Fruit fly (Drosophila melanogaster) whole organism, embryonic: ENCODE data around the gene Atg5.

Experiments
- Abd-B ChIP-seq: fragments of 200-800 bp; sonication (Bioruptor generic); optimal IDR thresholded peaks from 2 replicates; lab custom pipeline; 2018; ENCODE audit warnings: missing biosample characterization, mild to moderate bottlenecking, missing genetic modification characterization, moderate library complexity
- Antp ChIP-seq: fragments of 200-800 bp; sonication (Bioruptor generic); optimal IDR thresholded peaks from 3 replicates; lab custom pipeline; 2016; ENCODE audit warnings: missing biosample characterization, missing genetic modification characterization
- CG10543 ChIP-seq: fragments of 200-800 bp; sonication (Bioruptor generic); optimal IDR thresholded peaks from 3 replicates; lab custom pipeline; 2017; ENCODE audit warnings: missing biosample characterization, mild to moderate bottlenecking, missing genetic modification characterization, moderate library complexity
- CG10565 ChIP-seq: fragments of 200-800 bp; sonication (Bioruptor generic); optimal IDR thresholded peaks from 3 replicates; lab custom pipeline; 2016; ENCODE audit warnings: missing biosample characterization, mild to moderate bottlenecking, missing genetic modification characterization
- CG11696 ChIP-seq: fragments of 200-800 bp; sonication (Bioruptor generic); IDR thresholded peaks from 2 replicates; pipeline ENCODE4 v1.3.6; 2022; ENCODE audit warnings: missing biosample characterization, missing genetic modification characterization
- CG13624 ChIP-seq: fragments of 200-800 bp; sonication (Bioruptor generic); optimal IDR thresholded peaks from 2 replicates; lab custom pipeline; 2016; ENCODE audit warnings: missing biosample characterization, missing genetic modification characterization
- CG13894 ChIP-seq: fragments of 200-800 bp; sonication (Bioruptor generic); optimal IDR thresholded peaks from 3 replicates; lab custom pipeline; 2018; ENCODE audit warnings: missing biosample characterization, mild to moderate bottlenecking, missing genetic modification characterization, moderate library complexity
- CG1647 ChIP-seq: fragments of 200-800 bp; sonication (Bioruptor generic); optimal IDR thresholded peaks from 3 replicates; lab custom pipeline; 2016; ENCODE audit warnings: missing biosample characterization, missing genetic modification characterization
- CG17612 ChIP-seq: fragments of 200-800 bp; sonication (Bioruptor generic); IDR thresholded peaks from 2 replicates; pipeline ENCODE4 v1.3.6; 2022; ENCODE audit warnings: missing biosample characterization, missing genetic modification characterization
- CG31388 ChIP-seq: fragments of 200-800 bp; sonication (Bioruptor generic); optimal IDR thresholded peaks from 2 replicates; lab custom pipeline; 2016; ENCODE audit warnings: missing biosample characterization, missing genetic modification characterization
- CG6175 ChIP-seq: fragments of 200-800 bp; sonication (Bioruptor generic); IDR thresholded peaks from 3 replicates; pipeline ENCODE4 v1.3.6; 2022; ENCODE audit warnings: missing biosample characterization, missing genetic modification characterization
- CG6791 ChIP-seq: fragments of 200-800 bp; sonication (Bioruptor generic); IDR thresholded peaks from 3 replicates; pipeline ENCODE4 v1.3.6; 2022; ENCODE audit warnings: missing biosample characterization, missing genetic modification characterization; ENCODE audit not compliant: partially characterized antibody
- CG7271 ChIP-seq: fragments of 200-800 bp; sonication (Bioruptor generic); optimal IDR thresholded peaks from 2 replicates; lab custom pipeline; 2018; ENCODE audit warnings: missing biosample characterization, mild to moderate bottlenecking, missing genetic modification characterization, moderate library complexity
- CG7745 ChIP-seq: fragments of 200-800 bp; sonication (Bioruptor generic); optimal IDR thresholded peaks from 2 replicates; lab custom pipeline; 2018; ENCODE audit warnings: missing biosample characterization, mild to moderate bottlenecking, missing genetic modification characterization, moderate library complexity
- CG7928 ChIP-seq: fragments of 200-800 bp; sonication (Bioruptor generic); optimal IDR thresholded peaks from 2 replicates; lab custom pipeline; 2017; ENCODE audit warnings: missing biosample characterization, mild to moderate bottlenecking, missing genetic modification characterization
- CG8089 ChIP-seq: fragments of 200-800 bp; sonication (Bioruptor generic); optimal IDR thresholded peaks from 3 replicates; lab custom pipeline; 2016; ENCODE audit warnings: missing biosample characterization, missing genetic modification characterization
- Deaf1 ChIP-seq: fragments of 200-800 bp; optimal IDR thresholded peaks from 3 replicates; lab custom pipeline; 2019; ENCODE audit warnings: missing biosample characterization, mild to moderate bottlenecking, missing genetic modification characterization, moderate library complexity
- Dip3 ChIP-seq: fragments of 200-800 bp; sonication (Bioruptor generic); optimal IDR thresholded peaks from 3 replicates; lab custom pipeline; 2016; ENCODE audit warnings: missing biosample characterization, missing genetic modification characterization
- Dll ChIP-seq: fragments of 200-800 bp; sonication (Bioruptor generic); IDR thresholded peaks from 4 replicates; pipeline ENCODE4 v1.3.6; 2022; ENCODE audit warnings: missing biosample characterization, missing genetic modification characterization; ENCODE audit not compliant: partially characterized antibody
- Drgx ChIP-seq: fragments of 200-800 bp; sonication (Bioruptor generic); IDR thresholded peaks from 2 replicates; pipeline ENCODE4 v1.3.6; 2022; ENCODE audit warnings: missing biosample characterization, missing genetic modification characterization
- Eip74EF ChIP-seq, 2 experiments: fragments of 200-800 bp in 1 of 2; fragments of >200 bp in 1 of 2; sonication (Bioruptor generic) in 1 of 2; optimal IDR thresholded peaks; 2 replicates each; lab custom pipeline; 2017 to 2019; ENCODE audit warnings: missing biosample characterization in 2 of 2, missing genetic modification characterization in 2 of 2, mild to moderate bottlenecking in 1 of 2, moderate library complexity in 1 of 2
- Hsf ChIP-seq: fragments of 200-800 bp; sonication (Bioruptor generic); optimal IDR thresholded peaks from 3 replicates; lab custom pipeline; 2016; ENCODE audit warnings: missing biosample characterization, missing genetic modification characterization
- Mad ChIP-seq: fragments of 200-800 bp; sonication (Bioruptor generic); optimal IDR thresholded peaks from 2 replicates; lab custom pipeline; 2016; ENCODE audit warnings: missing biosample characterization, missing genetic modification characterization
- Meics ChIP-seq: fragments of 200-800 bp; sonication (Bioruptor generic); optimal IDR thresholded peaks from 2 replicates; lab custom pipeline; 2017; ENCODE audit warnings: missing biosample characterization, mild to moderate bottlenecking, missing genetic modification characterization
- Nf-YA ChIP-seq: fragments of 200-800 bp; sonication (Bioruptor generic); IDR thresholded peaks from 2 replicates; pipeline ENCODE4 v1.3.6; 2022; ENCODE audit warnings: missing biosample characterization, missing genetic modification characterization
- Nf-YB ChIP-seq: fragments of 200-800 bp; sonication (Bioruptor generic); optimal IDR thresholded peaks from 3 replicates; lab custom pipeline; 2019; ENCODE audit warnings: missing biosample characterization, mild to moderate bottlenecking, missing genetic modification characterization, moderate library complexity
- Sry-β ChIP-seq: fragments of 200-800 bp; sonication (Bioruptor generic); optimal IDR thresholded peaks from 2 replicates; lab custom pipeline; 2018; ENCODE audit warnings: missing biosample characterization, mild to moderate bottlenecking, missing genetic modification characterization, moderate library complexity
- Xrp1 ChIP-seq: fragments of 200-800 bp; sonication (Bioruptor generic); IDR thresholded peaks from 2 replicates; pipeline ENCODE4 v1.3.6; 2022; ENCODE audit warnings: missing biosample characterization, missing genetic modification characterization
- ac ChIP-seq: fragments of 200-800 bp; sonication (Bioruptor generic); optimal IDR thresholded peaks from 3 replicates; lab custom pipeline; 2017; ENCODE audit warnings: missing biosample characterization, mild to moderate bottlenecking, missing genetic modification characterization
- amos ChIP-seq: fragments of 200-800 bp; sonication (Bioruptor generic); IDR thresholded peaks from 2 replicates; pipeline ENCODE4 v1.3.6; 2022; ENCODE audit warnings: missing biosample characterization, missing genetic modification characterization; ENCODE audit not compliant: partially characterized antibody
- ato ChIP-seq: fragments of 200-800 bp; sonication (Bioruptor generic); IDR thresholded peaks from 2 replicates; pipeline ENCODE4 v1.3.6; 2022; ENCODE audit warnings: missing biosample characterization, missing genetic modification characterization; ENCODE audit not compliant: partially characterized antibody
- az2 ChIP-seq: fragments of 200-800 bp; sonication (Bioruptor generic); optimal IDR thresholded peaks from 3 replicates; lab custom pipeline; 2016; ENCODE audit warnings: missing biosample characterization, missing genetic modification characterization
- bcd ChIP-seq: fragments of 200-800 bp; sonication (Bioruptor generic); optimal IDR thresholded peaks from 2 replicates; lab custom pipeline; 2017; ENCODE audit warnings: missing biosample characterization, mild to moderate bottlenecking, missing genetic modification characterization
- cato ChIP-seq: fragments of 200-800 bp; sonication (Bioruptor generic); optimal IDR thresholded peaks from 2 replicates; lab custom pipeline; 2016; ENCODE audit warnings: missing biosample characterization, missing genetic modification characterization, borderline replicate concordance
- chm ChIP-seq: fragments of 200-800 bp; sonication (Bioruptor generic); IDR thresholded peaks from 2 replicates; pipeline ENCODE4 v1.3.6; 2022; ENCODE audit warnings: missing biosample characterization, missing genetic modification characterization
- crp ChIP-seq, 2 experiments: fragments of 200-800 bp; sonication (Bioruptor generic); optimal IDR thresholded peaks; 2 replicates in 1 of 2; 3 replicates in 1 of 2; lab custom pipeline; 2017; ENCODE audit warnings: missing biosample characterization in 2 of 2, missing genetic modification characterization in 2 of 2, mild to moderate bottlenecking in 1 of 2, moderate library complexity in 1 of 2
- dan ChIP-seq: fragments of 200-800 bp; sonication (Bioruptor generic); IDR thresholded peaks from 2 replicates; pipeline ENCODE4 v1.3.6; 2022; ENCODE audit warnings: missing biosample characterization, missing genetic modification characterization
- emc ChIP-seq: fragments of 200-800 bp; sonication (Bioruptor generic); optimal IDR thresholded peaks from 2 replicates; lab custom pipeline; 2016; ENCODE audit warnings: missing biosample characterization, missing genetic modification characterization
- insv ChIP-seq, 2 experiments: fragments of 200-800 bp; sonication (Bioruptor generic); optimal IDR thresholded peaks; 3 replicates each; lab custom pipeline; 2016 to 2018; ENCODE audit warnings: missing biosample characterization in 2 of 2, missing genetic modification characterization in 2 of 2
- lilli ChIP-seq: fragments of 200-800 bp; sonication (Bioruptor generic); optimal IDR thresholded peaks from 3 replicates; lab custom pipeline; 2016; ENCODE audit warnings: missing biosample characterization, missing genetic modification characterization
- lmd ChIP-seq: fragments of 200-800 bp; sonication (Bioruptor generic); IDR thresholded peaks from 2 replicates; pipeline ENCODE4 v1.3.6; 2022; ENCODE audit warnings: missing biosample characterization, missing genetic modification characterization
- mld ChIP-seq: fragments of 200-800 bp; sonication (Bioruptor generic); IDR thresholded peaks from 3 replicates; pipeline ENCODE4 v1.3.6; 2022; ENCODE audit warnings: missing biosample characterization, missing genetic modification characterization; ENCODE audit not compliant: partially characterized antibody
- pb ChIP-seq: fragments of 200-800 bp; sonication (Bioruptor generic); optimal IDR thresholded peaks from 3 replicates; lab custom pipeline; 2016; ENCODE audit warnings: missing biosample characterization, missing genetic modification characterization
- pzg ChIP-seq: fragments of 200-800 bp; sonication (Bioruptor generic); optimal IDR thresholded peaks from 3 replicates; lab custom pipeline; 2018; ENCODE audit warnings: missing biosample characterization, mild to moderate bottlenecking, missing genetic modification characterization, moderate library complexity
- sd ChIP-seq: fragments of 200-800 bp; sonication (Bioruptor generic); optimal IDR thresholded peaks from 3 replicates; lab custom pipeline; 2018; ENCODE audit warnings: missing biosample characterization, mild to moderate bottlenecking, missing genetic modification characterization, moderate library complexity
- sqz ChIP-seq: fragments of 200-800 bp; sonication (Bioruptor generic); optimal IDR thresholded peaks from 3 replicates; lab custom pipeline; 2018; ENCODE audit warnings: missing biosample characterization, mild to moderate bottlenecking, missing genetic modification characterization
- wek ChIP-seq: fragments of 200-800 bp; sonication (Bioruptor generic); optimal IDR thresholded peaks from 3 replicates; lab custom pipeline; 2018; ENCODE audit warnings: missing biosample characterization, mild to moderate bottlenecking, missing genetic modification characterization, moderate library complexity
- zen2 ChIP-seq: fragments of 200-800 bp; sonication (Bioruptor generic); IDR thresholded peaks from 3 replicates; pipeline ENCODE4 v1.3.6; 2022; ENCODE audit warnings: missing biosample characterization, missing genetic modification characterization; ENCODE audit not compliant: partially characterized antibody

Gene Atg5

DNA sequence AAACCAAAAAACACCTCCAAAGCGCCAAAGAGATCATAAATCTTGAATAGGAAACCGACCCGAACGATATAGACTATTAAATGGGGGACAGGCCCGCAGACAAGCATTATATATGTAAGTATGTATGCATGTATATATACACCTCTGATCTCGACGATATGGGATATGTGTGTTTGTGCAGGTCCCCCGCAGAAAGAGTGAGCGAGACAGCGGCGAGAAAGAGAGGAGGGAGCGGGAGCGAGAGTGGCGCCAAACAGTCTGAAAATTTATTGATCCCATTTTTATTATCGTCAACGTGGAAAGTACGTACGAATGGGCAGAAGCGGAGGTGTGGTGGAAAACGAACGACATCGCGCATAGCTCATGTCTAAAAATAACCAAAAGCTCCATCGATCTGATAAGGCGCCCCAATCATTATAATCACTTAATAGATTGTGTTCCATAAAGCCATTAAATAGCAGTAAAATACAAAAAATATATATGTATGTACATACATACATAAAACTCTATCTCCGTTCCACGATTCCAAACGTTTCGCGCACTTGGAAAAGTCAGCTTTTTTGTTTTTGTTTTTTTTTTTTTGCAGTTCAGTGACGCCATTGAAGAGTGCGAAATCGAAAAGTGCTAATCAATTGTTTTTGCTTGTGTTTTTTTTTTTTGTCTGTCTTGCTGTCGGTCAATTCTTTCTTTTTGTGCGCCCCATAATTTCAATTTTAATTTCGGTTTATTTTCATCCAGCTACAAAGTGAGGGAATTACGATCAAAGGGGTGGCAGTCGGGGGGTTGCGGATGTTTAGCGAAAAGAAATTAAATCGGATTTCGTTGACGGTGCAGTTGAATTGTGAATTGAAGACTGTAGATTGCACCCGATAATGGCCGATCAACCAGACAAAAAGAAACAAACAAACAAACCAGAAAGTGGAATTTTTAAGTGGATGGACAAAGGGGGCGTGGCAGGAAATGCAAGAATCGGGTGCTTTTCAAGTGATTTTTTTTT is 6.1 kb downstream of the Atg5 start (continued):
- peak; percentile 9 for TF ChIP-seq wek (GFP tag; lab: Kevin White, UChicago)
- TF ChIP-seq ac, result no peak
- TF ChIP-seq dan (GFP tag; lab: Robert Waterston, UW), result no peak
- no peak for TF ChIP-seq CG7271 (tag; lab: Kevin White, UChicago)
- no peak for TF ChIP-seq emc (GFP tag; lab: Kevin White, UChicago)
- no peak for TF ChIP-seq CG31388 (GFP tag; lab: Kevin White, UChicago)
- TF ChIP-seq Sry-β, result no peak
- no peak for TF ChIP-seq CG7928 (GFP tag; lab: Kevin White, UChicago)
- TF ChIP-seq sd (tag; lab: Kevin White, UChicago), result peak; percentile 77
- TF ChIP-seq ato, result no peak
- no peak for TF ChIP-seq CG10565 (GFP tag; lab: Kevin White, UChicago)
- TF ChIP-seq mld (GFP tag; lab: Robert Waterston, UW), result no peak
- no peak for TF ChIP-seq lilli (GFP tag; lab: Kevin White, UChicago)
- TF ChIP-seq Abd-B, result peak; percentile 20
- no peak for TF ChIP-seq CG13624 (GFP tag; lab: Kevin White, UChicago)
- TF ChIP-seq CG6175, result no peak
- TF ChIP-seq CG13894, result peak; percentile 67
- TF ChIP-seq Dll (GFP tag; lab: Robert Waterston, UW), result no peak
- TF ChIP-seq Meics (GFP tag; lab: Kevin White, UChicago), result no peak
- TF ChIP-seq Antp (GFP tag; lab: Kevin White, UChicago), result no peak
- TF ChIP-seq cato (GFP tag; lab: Kevin White, UChicago), result no peak
- peak in 1 of 2 experiments; percentile 34 for TF ChIP-seq Eip74EF (GFP tag; optimal IDR thresholded peaks at IDR 0.05; lab: Kevin White, UChicago)
- no peak for TF ChIP-seq Xrp1 (GFP tag; lab: Robert Waterston, UW)
- TF ChIP-seq CG17612 (GFP tag; lab: Robert Waterston, UW), result no peak
- TF ChIP-seq CG7745 (tag; lab: Kevin White, UChicago), result no peak
- TF ChIP-seq CG6791 (GFP tag; lab: Robert Waterston, UW), result no peak
- no peak for TF ChIP-seq Dip3 (GFP tag; lab: Kevin White, UChicago)
- TF ChIP-seq CG10543, result no peak
- TF ChIP-seq CG8089 (GFP tag; lab: Kevin White, UChicago), result no peak
- no peak for TF ChIP-seq Drgx (GFP tag; lab: Robert Waterston, UW)
- no peak for TF ChIP-seq az2 (GFP tag; lab: Kevin White, UChicago)
- TF ChIP-seq Deaf1 (tag; lab: Kevin White, UChicago), result peak; percentile 33
- no peak for TF ChIP-seq crp (GFP tag; optimal IDR thresholded peaks at IDR 0.05; lab: Kevin White, UChicago)
- no peak for TF ChIP-seq insv (GFP tag; optimal IDR thresholded peaks at IDR 0.05; lab: Kevin White, UChicago)
- peak; percentile 25 for TF ChIP-seq Nf-YB
- no peak for TF ChIP-seq CG1647 (GFP tag; lab: Kevin White, UChicago)
- no peak for TF ChIP-seq pzg
- no peak for TF ChIP-seq Mad (GFP tag; lab: Kevin White, UChicago)
- TF ChIP-seq lmd, result no peak
- no peak for TF ChIP-seq amos (GFP tag; lab: Robert Waterston, UW)
- TF ChIP-seq pb (GFP tag; lab: Kevin White, UChicago), result no peak
- no peak for TF ChIP-seq Hsf (GFP tag; lab: Kevin White, UChicago)
- no peak for TF ChIP-seq chm (GFP tag; lab: Robert Waterston, UW)
- TF ChIP-seq CG11696 (GFP tag; lab: Robert Waterston, UW), result no peak
- TF ChIP-seq Nf-YA (GFP tag; lab: Robert Waterston, UW), result no peak
- TF ChIP-seq sqz (GFP tag; lab: Kevin White, UChicago), result peak; percentile 43
- TF ChIP-seq zen2, result no peak
- no peak for TF ChIP-seq bcd (GFP tag; lab: Kevin White, UChicago)
